Fruit fly (Drosophila melanogaster) whole organism, embryonic: ENCODE measurements around the gene UbcE2H.

ENCODE experiments used
- Atf6 ChIP-seq: fragments of 200-800 bp; sonication (Bioruptor generic); IDR thresholded peaks from 2 replicates; pipeline ENCODE4 v1.3.6; 2022; ENCODE audit warnings: missing biosample characterization, missing genetic modification characterization
- BEAF-32 ChIP-seq: fragments of 200-800 bp; sonication (Bioruptor generic); optimal IDR thresholded peaks from 3 replicates; lab custom pipeline; 2017; ENCODE audit warnings: missing biosample characterization, missing genetic modification characterization, mild to moderate bottlenecking, moderate library complexity, missing genetic modification reagents
- Bteb2 ChIP-seq: fragments of 200-800 bp; sonication (Bioruptor generic); optimal IDR thresholded peaks from 2 replicates; lab custom pipeline; 2016; ENCODE audit warnings: missing biosample characterization, missing genetic modification characterization
- CG10274 ChIP-seq: fragments of 200-800 bp; sonication (Bioruptor generic); optimal IDR thresholded peaks from 3 replicates; lab custom pipeline; 2017; ENCODE audit warnings: missing biosample characterization, mild to moderate bottlenecking, missing genetic modification characterization
- CG10543 ChIP-seq: fragments of 200-800 bp; sonication (Bioruptor generic); optimal IDR thresholded peaks from 3 replicates; lab custom pipeline; 2017; ENCODE audit warnings: missing biosample characterization, mild to moderate bottlenecking, missing genetic modification characterization, moderate library complexity
- CG10959 ChIP-seq: fragments of 200-800 bp; sonication (Bioruptor generic); IDR thresholded peaks from 2 replicates; pipeline ENCODE4 v1.3.6; 2022; ENCODE audit warnings: missing biosample characterization, missing genetic modification characterization
- CG11093 ChIP-seq: fragments of 200-800 bp; sonication (Bioruptor generic); IDR thresholded peaks from 3 replicates; pipeline ENCODE4 v1.3.6; 2022; ENCODE audit warnings: missing biosample characterization, missing genetic modification characterization
- CG11247 ChIP-seq: fragments of 200-800 bp; sonication (Bioruptor generic); IDR thresholded peaks from 2 replicates; pipeline ENCODE4 v1.3.6; 2022; ENCODE audit warnings: missing biosample characterization, missing genetic modification characterization
- CG12391 ChIP-seq: fragments of 200-800 bp; sonication (Bioruptor generic); optimal IDR thresholded peaks from 3 replicates; lab custom pipeline; 2018; ENCODE audit warnings: missing biosample characterization, mild to moderate bottlenecking, missing genetic modification characterization, moderate library complexity
- CG13296 ChIP-seq: fragments of 200-800 bp; sonication (Bioruptor generic); optimal IDR thresholded peaks from 3 replicates; lab custom pipeline; 2018; ENCODE audit warnings: missing biosample characterization, mild to moderate bottlenecking, missing genetic modification characterization
- CG1647 ChIP-seq: fragments of 200-800 bp; sonication (Bioruptor generic); optimal IDR thresholded peaks from 3 replicates; lab custom pipeline; 2016; ENCODE audit warnings: missing biosample characterization, missing genetic modification characterization
- CG2678 ChIP-seq: fragments of 200-800 bp; sonication (Bioruptor generic); optimal IDR thresholded peaks from 3 replicates; lab custom pipeline; 2019; ENCODE audit warnings: missing biosample characterization, mild to moderate bottlenecking, missing genetic modification characterization, moderate library complexity
- CG2889 ChIP-seq: fragments of 200-800 bp; sonication (Bioruptor generic); IDR thresholded peaks from 3 replicates; pipeline ENCODE4 v1.3.6; 2022; ENCODE audit warnings: missing biosample characterization, missing genetic modification characterization
- CG32767 ChIP-seq: fragments of 200-800 bp; sonication (Bioruptor generic); IDR thresholded peaks from 2 replicates; pipeline ENCODE4 v1.3.6; 2022; ENCODE audit warnings: missing biosample characterization, missing genetic modification characterization
- CG3995 ChIP-seq: fragments of 200-800 bp; sonication (Bioruptor generic); optimal IDR thresholded peaks from 3 replicates; lab custom pipeline; 2016; ENCODE audit warnings: missing biosample characterization, missing genetic modification characterization
- CG4854 ChIP-seq: fragments of 200-800 bp; sonication (Bioruptor generic); optimal IDR thresholded peaks from 2 replicates; lab custom pipeline; 2016; ENCODE audit warnings: missing biosample characterization, missing genetic modification characterization, inconsistent platforms
- CG6272 ChIP-seq: fragments of 200-800 bp; sonication (Bioruptor generic); IDR thresholded peaks from 2 replicates; pipeline ENCODE4 v1.3.6; 2022; ENCODE audit warnings: missing biosample characterization, missing genetic modification characterization
- CG6683 ChIP-seq: fragments of 200-800 bp; sonication (Bioruptor generic); optimal IDR thresholded peaks from 2 replicates; lab custom pipeline; 2017; ENCODE audit warnings: missing biosample characterization, mild to moderate bottlenecking, missing genetic modification characterization, missing genetic modification reagents
- CG8359 ChIP-seq: fragments of 200-800 bp; sonication (Bioruptor generic); optimal IDR thresholded peaks from 2 replicates; lab custom pipeline; 2017; ENCODE audit warnings: missing biosample characterization, mild to moderate bottlenecking, missing genetic modification characterization, borderline replicate concordance
- CTCF ChIP-seq: fragments of 200-800 bp; sonication (Bioruptor generic); optimal IDR thresholded peaks from 2 replicates; lab custom pipeline; 2017; ENCODE audit warnings: missing biosample characterization, mild to moderate bottlenecking, missing genetic modification characterization, moderate library complexity
- Chrac-16 ChIP-seq: fragments of 200-800 bp; sonication (Bioruptor generic); optimal IDR thresholded peaks from 3 replicates; lab custom pipeline; 2016; ENCODE audit warnings: missing biosample characterization, missing genetic modification characterization
- CkIIα-i1 ChIP-seq: fragments of 200-800 bp; sonication (Bioruptor generic); IDR thresholded peaks from 2 replicates; pipeline ENCODE4 v1.3.6; 2022; ENCODE audit warnings: missing biosample characterization, missing genetic modification characterization
- MTF-1 ChIP-seq: fragments of 200-800 bp; sonication (Bioruptor generic); optimal IDR thresholded peaks from 2 replicates; lab custom pipeline; 2018; ENCODE audit warnings: missing biosample characterization, mild to moderate bottlenecking, missing genetic modification characterization, borderline replicate concordance
- Rfx ChIP-seq: fragments of 200-800 bp; sonication (Bioruptor generic); IDR thresholded peaks from 2 replicates; pipeline ENCODE4 v1.3.6; 2022; ENCODE audit warnings: missing biosample characterization, missing genetic modification characterization
- Ssrp ChIP-seq: fragments of 200-800 bp; sonication (Bioruptor generic); optimal IDR thresholded peaks from 2 replicates; lab custom pipeline; 2018; ENCODE audit warnings: missing biosample characterization, mild to moderate bottlenecking, missing genetic modification characterization, moderate library complexity
- Stat92E ChIP-seq, 3 experiments: fragments of >200 bp in 2 of 3; fragments of 200-800 bp in 1 of 3; sonication (Bioruptor generic) in 1 of 3; optimal IDR thresholded peaks; 2 replicates each; lab custom pipeline; 2017 to 2019; ENCODE audit warnings: missing biosample characterization in 3 of 3, missing genetic modification characterization in 3 of 3, mild to moderate bottlenecking in 1 of 3, moderate library complexity in 1 of 3
- Usf ChIP-seq: fragments of 200-800 bp; sonication (Bioruptor generic); optimal IDR thresholded peaks from 2 replicates; lab custom pipeline; 2017; ENCODE audit warnings: missing genotype, missing biosample characterization, missing genetic modification characterization
- bab2 ChIP-seq: fragments of 200-800 bp; sonication (Bioruptor generic); optimal IDR thresholded peaks from 2 replicates; lab custom pipeline; 2016; ENCODE audit warnings: missing biosample characterization, missing genetic modification characterization
- bigmax ChIP-seq: fragments of 200-800 bp; sonication (Bioruptor generic); optimal IDR thresholded peaks from 2 replicates; lab custom pipeline; 2018; ENCODE audit warnings: missing biosample characterization, mild to moderate bottlenecking, missing genetic modification characterization
- bsh ChIP-seq, 2 experiments: fragments of 200-800 bp; sonication (Bioruptor generic); optimal IDR thresholded peaks; 2 replicates each; lab custom pipeline; 2017 to 2018; ENCODE audit warnings: mild to moderate bottlenecking in 2 of 2, missing biosample characterization in 2 of 2, missing genetic modification characterization in 2 of 2, moderate library complexity in 1 of 2
- cad ChIP-seq: fragments of >200 bp; optimal IDR thresholded peaks from 2 replicates; lab custom pipeline; 2017; ENCODE audit warnings: missing biosample characterization, missing genetic modification characterization
- crol ChIP-seq: fragments of 200-800 bp; sonication (Bioruptor generic); IDR thresholded peaks from 2 replicates; pipeline ENCODE4 v1.3.6; 2022; ENCODE audit warnings: missing biosample characterization, missing genetic modification characterization
- da ChIP-seq: fragments of 200-800 bp; sonication (Bioruptor generic); optimal IDR thresholded peaks from 2 replicates; lab custom pipeline; 2016; ENCODE audit warnings: missing biosample characterization, missing genetic modification characterization
- dati ChIP-seq: fragments of 200-800 bp; sonication (Bioruptor generic); IDR thresholded peaks from 2 replicates; pipeline ENCODE4 v1.3.6; 2022; ENCODE audit warnings: missing biosample characterization, missing genetic modification characterization
- dm ChIP-seq: fragments of 200-800 bp; sonication (Bioruptor generic); optimal IDR thresholded peaks from 3 replicates; lab custom pipeline; 2016; ENCODE audit warnings: missing biosample characterization, missing genetic modification characterization
- dpn ChIP-seq, 2 experiments: fragments of 200-800 bp; sonication (Bioruptor generic); optimal IDR thresholded peaks; 3 replicates each; lab custom pipeline; 2016; ENCODE audit warnings: missing biosample characterization in 2 of 2, missing genetic modification characterization in 2 of 2
- eyg ChIP-seq: fragments of 200-800 bp; sonication (Bioruptor generic); optimal IDR thresholded peaks from 3 replicates; lab custom pipeline; 2016; ENCODE audit warnings: missing biosample characterization, missing genetic modification characterization
- grau ChIP-seq: fragments of 200-800 bp; optimal IDR thresholded peaks from 3 replicates; lab custom pipeline; 2019; ENCODE audit warnings: missing biosample characterization, mild to moderate bottlenecking, missing genetic modification characterization, moderate library complexity
- hb ChIP-seq: fragments of 200-800 bp; sonication (Bioruptor generic); IDR thresholded peaks from 3 replicates; pipeline ENCODE4 v1.3.6; 2022; ENCODE audit warnings: missing biosample characterization, missing genetic modification characterization; ENCODE audit not compliant: partially characterized antibody
- kni ChIP-seq: fragments of 200-800 bp; sonication (Bioruptor generic); optimal IDR thresholded peaks from 3 replicates; lab custom pipeline; 2017; ENCODE audit warnings: mild to moderate bottlenecking, missing biosample characterization, missing genetic modification reagents, missing genetic modification characterization
- lbe ChIP-seq: fragments of 200-800 bp; sonication (Bioruptor generic); optimal IDR thresholded peaks from 2 replicates; lab custom pipeline; 2016; ENCODE audit warnings: missing biosample characterization, mild to moderate bottlenecking, missing genetic modification characterization
- nau ChIP-seq: fragments of 200-800 bp; sonication (Bioruptor generic); optimal IDR thresholded peaks from 3 replicates; lab custom pipeline; 2017; ENCODE audit warnings: missing biosample characterization, mild to moderate bottlenecking, missing genetic modification characterization, missing genetic modification reagents
- odd ChIP-seq: fragments of 200-800 bp; sonication (Bioruptor generic); optimal IDR thresholded peaks from 2 replicates; lab custom pipeline; 2017; ENCODE audit warnings: missing biosample characterization, mild to moderate bottlenecking, missing genetic modification characterization
- pros ChIP-seq: fragments of 200-800 bp; sonication (Bioruptor generic); optimal IDR thresholded peaks from 3 replicates; lab custom pipeline; 2019; ENCODE audit warnings: missing biosample characterization, mild to moderate bottlenecking, missing genetic modification characterization, moderate library complexity
- shn ChIP-seq: fragments of 200-800 bp; sonication (Bioruptor generic); optimal IDR thresholded peaks from 3 replicates; lab custom pipeline; 2016; ENCODE audit warnings: missing biosample characterization, missing genetic modification characterization
- stwl ChIP-seq: fragments of 200-800 bp; sonication (Bioruptor generic); optimal IDR thresholded peaks from 3 replicates; lab custom pipeline; 2018; ENCODE audit warnings: missing biosample characterization, mild to moderate bottlenecking, missing genetic modification characterization, moderate library complexity
- tap ChIP-seq: fragments of 200-800 bp; optimal IDR thresholded peaks from 3 replicates; lab custom pipeline; 2019; ENCODE audit warnings: missing biosample characterization, mild to moderate bottlenecking, missing genetic modification characterization, moderate library complexity
- tna ChIP-seq: fragments of 200-800 bp; sonication (Bioruptor generic); IDR thresholded peaks from 2 replicates; pipeline ENCODE4 v1.3.6; 2022; ENCODE audit warnings: missing biosample characterization, missing genetic modification characterization; ENCODE audit not compliant: partially characterized antibody
- trh ChIP-seq: fragments of 200-800 bp; sonication (Bioruptor generic); optimal IDR thresholded peaks from 2 replicates; lab custom pipeline; 2016; ENCODE audit warnings: missing biosample characterization, missing genetic modification characterization

Gene UbcE2H

DNA sequence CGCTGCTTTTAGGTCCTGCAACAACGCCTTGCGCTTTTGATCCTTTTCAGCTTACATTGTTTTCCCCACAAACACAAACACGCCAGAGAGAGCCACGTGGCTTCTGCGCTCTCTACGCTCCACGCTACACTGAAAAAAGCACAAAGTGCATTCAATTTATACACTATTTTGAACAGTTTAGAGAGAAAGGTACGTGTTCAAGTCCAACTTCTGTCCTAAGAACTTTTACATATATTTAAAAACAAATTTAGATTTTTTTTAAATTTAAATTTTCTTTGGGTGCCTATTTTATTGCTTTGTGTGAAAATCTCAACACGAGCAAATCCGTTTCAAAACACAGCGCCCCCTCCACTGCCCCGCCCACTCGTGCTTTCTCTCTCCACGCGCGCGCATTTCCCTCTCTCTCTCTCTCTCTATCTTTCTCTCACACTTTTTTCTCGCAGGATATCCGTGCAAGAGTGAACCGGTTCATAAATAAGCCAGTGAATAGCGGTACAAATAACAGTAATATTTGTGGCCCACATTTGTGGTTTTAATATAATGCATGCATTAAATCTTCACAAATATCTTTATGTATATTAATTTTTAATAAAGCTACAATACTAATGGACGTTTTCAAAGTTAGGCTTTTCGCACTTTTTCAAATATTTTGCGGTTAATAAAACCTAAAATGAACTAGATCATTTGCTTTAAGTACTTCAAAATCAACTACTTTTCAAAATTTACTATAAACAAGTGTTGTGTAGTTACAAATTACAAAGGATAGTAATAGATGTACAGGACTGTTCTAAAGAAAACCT is 6.4 kb upstream of the UbcE2H start (continued):
- peak; percentile 73 for TF ChIP-seq CG2889 (GFP tag; lab: Robert Waterston, UW)
- TF ChIP-seq CG11247 (GFP tag; lab: Robert Waterston, UW) = peak; percentile 81
- TF ChIP-seq Atf6 (GFP tag; lab: Robert Waterston, UW) = peak; percentile 93
- TF ChIP-seq stwl (tag; lab: Kevin White, UChicago) = no peak
- peak; percentile 40; the same call in 1 of the 2 replicates for TF ChIP-seq CkIIα-i1 (GFP tag; lab: Robert Waterston, UW)
- peak; percentile 27 for TF ChIP-seq dm (GFP tag; lab: Kevin White, UChicago)
- peak; percentile 27 for TF ChIP-seq Usf (GFP tag; lab: Kevin White, UChicago)
- peak; percentile 85 for TF ChIP-seq CG6272 (GFP tag; lab: Robert Waterston, UW)
- TF ChIP-seq CG1647 (GFP tag; lab: Kevin White, UChicago) = peak; percentile 57
- peak; percentile 69 for TF ChIP-seq Chrac-16 (GFP tag; lab: Kevin White, UChicago)
- peak; percentile 62 to 90 for TF ChIP-seq bsh (GFP tag; optimal IDR thresholded peaks at IDR 0.05; lab: Kevin White, UChicago)
- TF ChIP-seq dpn (GFP tag; optimal IDR thresholded peaks at IDR 0.05; lab: Kevin White, UChicago) = peak; percentile 57 to 75
- TF ChIP-seq CG13296 (GFP tag; lab: Kevin White, UChicago) = peak; percentile 84
- TF ChIP-seq Rfx (GFP tag; lab: Robert Waterston, UW) = peak; percentile 87
- peak; percentile 59 for TF ChIP-seq dati
- no peak for TF ChIP-seq shn (GFP tag; lab: Kevin White, UChicago)
- TF ChIP-seq CG3995 = no peak
- no peak for TF ChIP-seq bigmax
- TF ChIP-seq CG8359 (GFP tag; lab: Kevin White, UChicago) = peak; percentile 17
- no peak for TF ChIP-seq tna (GFP tag; lab: Robert Waterston, UW)
- TF ChIP-seq CTCF = peak; percentile 31
- TF ChIP-seq nau (GFP tag; lab: Kevin White, UChicago) = peak; percentile 74
- peak; percentile 58; the same call in 2 of the 3 replicates for TF ChIP-seq CG11093 (GFP tag; lab: Robert Waterston, UW)
- TF ChIP-seq odd (GFP tag; lab: Kevin White, UChicago) = peak; percentile 66
- no peak for TF ChIP-seq kni (GFP tag; lab: Kevin White, UChicago)
- TF ChIP-seq cad = no peak
- TF ChIP-seq Bteb2 (GFP tag; lab: Kevin White, UChicago) = peak; percentile 57
- TF ChIP-seq CG6683 (GFP tag; lab: Kevin White, UChicago) = peak; percentile 74
- no peak for TF ChIP-seq eyg (GFP tag; lab: Kevin White, UChicago)
- peak; percentile 53 for TF ChIP-seq Ssrp (tag; lab: Kevin White, UChicago)
- peak; percentile 81 for TF ChIP-seq tap (tag; lab: Kevin White, UChicago)
- TF ChIP-seq bab2 (GFP tag; lab: Kevin White, UChicago) = peak; percentile 58
- TF ChIP-seq CG10274 (GFP tag; lab: Kevin White, UChicago) = peak; percentile 35
- TF ChIP-seq CG10959 (GFP tag; lab: Robert Waterston, UW) = peak; percentile 49; the same call in 1 of the 2 replicates
- TF ChIP-seq CG32767 (GFP tag; lab: Robert Waterston, UW) = peak; percentile 56
- TF ChIP-seq hb (GFP tag; lab: Robert Waterston, UW) = no peak
- peak; percentile 65 for TF ChIP-seq CG4854 (GFP tag; lab: Kevin White, UChicago)
- no peak for TF ChIP-seq trh (GFP tag; lab: Kevin White, UChicago)
- TF ChIP-seq CG10543 (GFP tag; lab: Kevin White, UChicago) = peak; percentile 52
- no peak for TF ChIP-seq pros
- peak; percentile 83 for TF ChIP-seq grau (tag; lab: Kevin White, UChicago)
- TF ChIP-seq MTF-1 (GFP tag; lab: Kevin White, UChicago) = peak; percentile 49
- TF ChIP-seq crol (GFP tag; lab: Robert Waterston, UW) = no peak
- TF ChIP-seq BEAF-32 (GFP tag; lab: Kevin White, UChicago) = no peak
- no peak for TF ChIP-seq Stat92E (GFP tag; optimal IDR thresholded peaks at IDR 0.05; lab: Kevin White, UChicago)
- peak; percentile 49 for TF ChIP-seq lbe (GFP tag; lab: Kevin White, UChicago)
- TF ChIP-seq da (GFP tag; lab: Kevin White, UChicago) = no peak
- TF ChIP-seq CG2678 (tag; lab: Kevin White, UChicago) = peak; percentile 87
- TF ChIP-seq CG12391 (tag; lab: Kevin White, UChicago) = peak; percentile 86
